Fruit fly (Drosophila melanogaster): ENCODE measurements around the gene Osi10b.

DNA sequence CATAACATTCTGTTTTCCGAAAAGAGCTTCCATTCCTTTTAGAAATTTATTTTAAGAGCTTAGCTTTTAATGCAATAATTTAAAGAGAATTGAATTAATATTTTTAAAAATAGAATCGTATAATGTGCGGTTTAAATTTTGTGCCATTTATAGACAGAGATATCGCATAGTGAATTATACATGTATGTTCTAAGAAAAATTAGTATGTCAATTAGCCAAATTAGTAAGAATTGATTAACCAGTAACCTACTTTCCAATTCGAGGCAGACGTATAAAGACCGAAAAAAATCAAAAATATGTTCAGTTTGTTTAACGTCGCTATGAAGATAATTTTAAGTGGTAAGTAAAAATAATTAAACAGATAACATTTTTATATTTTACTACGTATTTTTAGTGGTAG is 43.7 kb downstream of the Osi10b start, which contains the start of gene CG31560:
- no peak for TF ChIP-seq CG13204 (GFP tag; optimal IDR thresholded peaks at IDR 0.05)
- no peak for TF ChIP-seq CG34367 (tag; optimal IDR thresholded peaks at IDR 0.05)
- TF ChIP-seq CG12605 (GFP tag; IDR thresholded peaks at IDR 0.05) = no peak
- no peak for TF ChIP-seq fd96Ca (GFP tag; IDR thresholded peaks at IDR 0.05)
- TF ChIP-seq gl (tag; optimal IDR thresholded peaks at IDR 0.05) = no peak
- no peak for TF ChIP-seq CG15710 (tag; optimal IDR thresholded peaks at IDR 0.05)
- no peak for TF ChIP-seq D1 (tag; optimal IDR thresholded peaks at IDR 0.05)
- no peak for TF ChIP-seq CG32121 (GFP tag; IDR thresholded peaks at IDR 0.05)
- no peak for TF ChIP-seq Snoo (tag; optimal IDR thresholded peaks at IDR 0.05)
- no peak for TF ChIP-seq Pif1B (GFP tag; optimal IDR thresholded peaks at IDR 0.05)
- no peak for TF ChIP-seq Ets98B (GFP tag; IDR thresholded peaks at IDR 0.05)
- TF ChIP-seq CG17806 (tag; optimal IDR thresholded peaks at IDR 0.05) = no peak
